Worm (Caenorhabditis elegans) whole organism, L4 larva: ENCODE data around the gene metl-2.
"Not testable (repeated sequence)": the region's sequence is repeated elsewhere in the genome, so short reads cannot be mapped to it uniquely, and the experiment has no call there.

Experiments used
- R02D3.7 ChIP-seq: fragments of 150-350 bp; sonication (generic microtip); optimal IDR thresholded peaks from 3 replicates; lab custom pipeline; 2014; ENCODE audit warnings: missing biosample characterization, missing genetic modification characterization
- ama-1 ChIP-seq: fragments of 150-350 bp; optimal IDR thresholded peaks from 2 replicates; lab custom pipeline; 2014; ENCODE audit warnings: inconsistent platforms, mixed read lengths
- egl-43 ChIP-seq: fragments of 200-800 bp; sonication (Bioruptor generic); IDR thresholded peaks from 2 replicates; pipeline ENCODE4 v1.3.6; 2022; ENCODE audit warnings: missing genetic modification reagents, missing genetic modification characterization, missing compliant biosample characterization
- hlh-11 ChIP-seq: fragments of 200-800 bp; sonication (Bioruptor generic); optimal IDR thresholded peaks from 2 replicates; lab custom pipeline; 2018; ENCODE audit warnings: mild to moderate bottlenecking, missing genetic modification characterization, missing compliant biosample characterization
- mep-1 ChIP-seq: fragments of 150-350 bp; sonication (generic microtip); optimal IDR thresholded peaks from 3 replicates; lab custom pipeline; 2014; ENCODE audit warnings: missing biosample characterization, missing genetic modification characterization
- mes-2 ChIP-seq: sonication (generic microtip); optimal IDR thresholded peaks from 2 replicates; lab custom pipeline; 2016; ENCODE audit warnings: missing genotype, mild to moderate bottlenecking, missing genetic modification characterization, missing compliant biosample characterization; ENCODE audit not compliant: poor library complexity, severe bottlenecking
- nhr-237 ChIP-seq: sonication (generic microtip); optimal IDR thresholded peaks from 2 replicates; lab custom pipeline; 2017; ENCODE audit warnings: missing biosample characterization, missing genetic modification characterization
- nhr-25 ChIP-seq: sonication (generic microtip); optimal IDR thresholded peaks from 2 replicates; lab custom pipeline; 2017; ENCODE audit warnings: missing genetic modification characterization, mild to moderate bottlenecking, missing compliant biosample characterization, antibody characterized with exemption, moderate library complexity, borderline replicate concordance; ENCODE audit not compliant: insufficient read depth
- pha-4 ChIP-seq, 2 experiments: fragments of 150-350 bp in 1 of 2; fragments of 200-800 bp in 1 of 2; sonication (Bioruptor generic) in 1 of 2; IDR thresholded peaks in 1 of 2; optimal IDR thresholded peaks in 1 of 2; 2 replicates each; pipeline versions ENCODE4 v1.3.6 to Lab custom; 2014 to 2022; ENCODE audit warnings: missing genetic modification characterization in 2 of 2, missing genetic modification reagents in 2 of 2, missing biosample characterization in 1 of 2, missing compliant biosample characterization in 1 of 2
- unc-62 ChIP-seq, 3 experiments: fragments of 150-350 bp in 1 of 3; sonication (generic microtip); optimal IDR thresholded peaks in 2 of 3; peaks in 1 of 3; 1 replicate in 1 of 3; 2 replicates in 2 of 3; lab custom pipeline; 2014 to 2017; ENCODE audit warnings: missing biosample characterization in 3 of 3, missing genetic modification characterization in 3 of 3, missing genetic modification reagents in 3 of 3, missing genotype in 1 of 3
- vab-7 ChIP-seq: fragments of 200-800 bp; sonication (Bioruptor generic); IDR thresholded peaks from 2 replicates; pipeline ENCODE4 v1.3.6; 2022; ENCODE audit warnings: missing genetic modification reagents, missing genetic modification characterization, missing compliant biosample characterization

DNA sequence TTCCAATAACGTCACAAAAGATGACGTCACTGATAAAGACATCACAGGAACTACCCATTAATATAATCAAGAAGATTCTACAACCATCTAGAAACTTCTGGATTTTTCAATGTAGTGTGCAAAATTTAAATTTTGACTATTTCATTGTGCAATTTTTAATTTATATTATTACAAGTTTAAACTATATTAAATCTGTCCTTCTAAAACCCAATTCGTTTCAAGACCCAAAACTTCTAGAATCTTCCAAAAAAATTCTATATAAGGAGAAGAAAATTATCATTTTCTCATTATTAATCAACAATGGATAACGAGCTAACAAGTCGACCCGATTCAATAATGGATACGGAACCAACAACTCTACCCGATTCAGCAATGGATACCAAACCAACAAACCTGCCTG lies 22.9 kb downstream of the metl-2 start, which contains the start of gene Y53F4B.7:
- TF ChIP-seq hlh-11; mes-2; ama-1 (lab: Kevin White, UChicago); nhr-237 (tag; lab: Kevin White, UChicago); pha-4 (GFP tag; IDR thresholded peaks at IDR 0.05; lab: Robert Waterston, UW); pha-4 (tag; optimal IDR thresholded peaks at IDR 0.05; lab: Kevin White, UChicago); vab-7; unc-62 (GFP tag; optimal IDR thresholded peaks at IDR 0.05 in 1 of 2; lab: Kevin White, UChicago); unc-62 (tag; optimal IDR thresholded peaks at IDR 0.05; lab: Kevin White, UChicago); mep-1; R02D3.7 (tag; lab: Kevin White, UChicago); egl-43 (GFP tag; lab: Robert Waterston, UW); nhr-25: not testable (repeated sequence)
